Fruit fly (Drosophila melanogaster) S2 (cell line): ENCODE results near the gene Bap60.

Experiments used
- CG8478 ChIP-seq: fragments of >200 bp; optimal IDR thresholded peaks from 2 replicates; lab custom pipeline; 2018
- CTCF ChIP-seq, 2 experiments: fragments of >200 bp; optimal IDR thresholded peaks; 2 replicates each; lab custom pipeline; 2018

Gene Bap60

DNA sequence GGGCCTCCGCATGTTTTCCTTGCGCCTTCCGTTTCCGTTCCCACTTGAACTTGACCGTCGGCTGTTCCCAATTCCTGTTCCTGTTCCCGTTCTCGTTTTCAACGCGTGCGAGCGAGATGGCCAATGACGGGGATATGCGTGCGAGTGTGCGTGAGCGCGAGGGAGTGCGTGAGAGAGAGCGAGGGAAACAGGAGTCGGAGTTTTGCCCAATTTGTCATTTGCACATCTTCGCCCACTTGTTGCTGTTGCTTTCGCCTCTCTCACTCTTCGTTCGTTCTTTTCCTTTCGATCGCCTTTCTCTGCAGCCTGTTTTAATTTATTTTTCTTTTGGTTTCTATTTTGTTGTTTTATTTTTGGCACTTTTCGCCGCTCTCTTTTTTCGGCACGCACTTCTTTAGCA lies 47.5 kb downstream of the Bap60 start:
- TF ChIP-seq CTCF (optimal IDR thresholded peaks at IDR 0.05; lab: Kevin White, UChicago): no peak
- TF ChIP-seq CG8478 (lab: Kevin White, UChicago): no peak

DNA sequence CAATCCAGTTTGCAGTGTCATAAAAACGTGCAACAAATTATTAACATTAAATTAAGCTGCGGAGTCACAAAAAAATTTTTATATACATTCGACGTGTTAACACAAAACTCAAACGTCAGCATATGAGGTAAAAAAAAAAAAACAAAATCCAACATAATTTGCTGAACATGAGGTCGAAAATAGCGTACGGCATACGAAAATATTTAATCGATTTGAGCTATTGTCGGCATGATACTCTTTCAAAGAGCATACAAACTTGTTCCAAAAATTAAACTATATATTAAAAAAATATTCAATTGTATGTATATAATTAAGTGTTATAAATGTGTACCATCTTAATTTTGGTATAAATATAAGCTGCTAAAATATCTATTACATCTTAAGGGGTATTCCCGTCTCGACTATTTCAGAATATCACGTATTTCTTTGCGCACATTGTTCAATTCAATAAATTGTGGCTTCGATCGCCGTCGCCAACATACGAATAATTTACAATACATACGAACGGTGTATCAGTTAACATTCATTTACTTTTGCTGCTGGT lies 49.7 kb downstream of the Bap60 start:
- TF ChIP-seq CTCF (optimal IDR thresholded peaks at IDR 0.05; lab: Kevin White, UChicago): no peak
- no peak for TF ChIP-seq CG8478 (lab: Kevin White, UChicago)

DNA sequence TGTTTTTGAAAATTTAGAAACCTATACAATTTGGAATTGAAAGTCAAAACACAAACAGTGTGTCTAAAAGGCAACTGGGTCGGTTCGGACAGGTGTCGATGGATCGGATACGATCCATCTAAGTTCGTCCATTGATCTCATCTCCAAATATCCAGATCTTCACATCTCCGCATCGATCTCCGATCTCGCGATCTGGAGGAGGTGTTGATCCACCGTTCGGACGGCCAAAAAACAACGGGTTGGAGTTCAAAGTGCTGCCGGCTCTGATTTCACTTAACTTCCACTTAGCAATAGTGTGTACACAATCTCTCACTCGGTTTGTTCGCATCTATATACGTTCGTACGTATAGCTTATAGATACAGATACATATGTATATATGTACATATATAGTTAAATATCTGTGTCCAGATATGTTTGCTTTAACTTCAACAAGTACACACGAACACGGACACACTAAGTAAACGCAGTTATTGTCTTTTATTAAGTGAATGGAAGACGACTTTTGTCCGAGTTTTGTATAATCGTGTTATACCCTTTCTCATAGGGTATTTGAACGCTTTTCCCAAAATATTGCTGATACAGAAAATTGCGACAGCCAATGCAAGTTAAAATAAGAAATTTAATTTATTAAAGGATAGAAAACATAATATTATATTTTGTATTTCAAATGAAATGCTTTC lies 51.0 kb downstream of the Bap60 start, which contains the start of gene Fer3HCH:
Gene Fer3HCH (minus strand): TSS at position 51 of the 681 bp plus-strand sequence.
- TF ChIP-seq CG8478 (lab: Kevin White, UChicago): no peak
- TF ChIP-seq CTCF (optimal IDR thresholded peaks at IDR 0.05; lab: Kevin White, UChicago): no peak
